Worm (Caenorhabditis elegans) whole organism, L1 larva: ENCODE results near the gene tag-164.
A peak's percentile ranks its signal among the peaks of the same experiment; 100 is the strongest.

ENCODE experiments used
- aly-2 ChIP-seq: fragments of 150-350 bp; optimal IDR thresholded peaks from 2 replicates; lab custom pipeline; 2014; ENCODE audit warnings: missing biosample characterization, missing genetic modification characterization
- ces-1 ChIP-seq: fragments of 150-350 bp; optimal IDR thresholded peaks from 2 replicates; lab custom pipeline; 2014; ENCODE audit warnings: missing biosample characterization, missing genetic modification reagents, missing genetic modification characterization
- egl-27 ChIP-seq, 2 experiments: fragments of 150-350 bp in 1 of 2; sonication (generic microtip); optimal IDR thresholded peaks; 3 replicates each; lab custom pipeline; 2017 to 2018; ENCODE audit warnings: missing biosample characterization in 2 of 2, missing genetic modification characterization in 2 of 2, missing genetic modification reagents in 2 of 2
- elt-2 ChIP-seq: sonication (generic microtip); optimal IDR thresholded peaks from 2 replicates; lab custom pipeline; 2016; ENCODE audit warnings: missing genetic modification characterization, mild to moderate bottlenecking, inconsistent platforms, missing compliant biosample characterization, missing genetic modification reagents
- lin-35 ChIP-seq, 2 experiments: fragments of 150-350 bp; optimal IDR thresholded peaks; 2 replicates each; lab custom pipeline; 2014; ENCODE audit warnings: missing biosample characterization in 2 of 2, missing genetic modification characterization in 2 of 2, missing genetic modification reagents in 2 of 2
- lin-39 ChIP-seq: fragments of 150-350 bp; optimal IDR thresholded peaks from 2 replicates; lab custom pipeline; 2014; ENCODE audit warnings: missing biosample characterization, missing genetic modification reagents, missing genetic modification characterization
- lsy-2 ChIP-seq, 2 experiments: fragments of 150-350 bp; optimal IDR thresholded peaks; 2 replicates each; lab custom pipeline; 2014; ENCODE audit warnings: missing biosample characterization in 2 of 2, missing genetic modification characterization in 2 of 2
- nhr-237 ChIP-seq: fragments of 150-350 bp; optimal IDR thresholded peaks from 2 replicates; lab custom pipeline; 2014; ENCODE audit warnings: missing biosample characterization, missing genetic modification characterization
- nhr-47 ChIP-seq: sonication (generic microtip); optimal IDR thresholded peaks from 2 replicates; lab custom pipeline; 2016; ENCODE audit warnings: mild to moderate bottlenecking, missing genetic modification characterization, moderate library complexity, missing compliant biosample characterization
- pqm-1 ChIP-seq: sonication (generic microtip); optimal IDR thresholded peaks from 3 replicates; lab custom pipeline; 2017; ENCODE audit warnings: missing biosample characterization, missing genetic modification characterization
- zag-1 ChIP-seq: fragments of 150-350 bp; optimal IDR thresholded peaks from 2 replicates; lab custom pipeline; 2014; ENCODE audit warnings: missing biosample characterization, missing genetic modification characterization

DNA sequence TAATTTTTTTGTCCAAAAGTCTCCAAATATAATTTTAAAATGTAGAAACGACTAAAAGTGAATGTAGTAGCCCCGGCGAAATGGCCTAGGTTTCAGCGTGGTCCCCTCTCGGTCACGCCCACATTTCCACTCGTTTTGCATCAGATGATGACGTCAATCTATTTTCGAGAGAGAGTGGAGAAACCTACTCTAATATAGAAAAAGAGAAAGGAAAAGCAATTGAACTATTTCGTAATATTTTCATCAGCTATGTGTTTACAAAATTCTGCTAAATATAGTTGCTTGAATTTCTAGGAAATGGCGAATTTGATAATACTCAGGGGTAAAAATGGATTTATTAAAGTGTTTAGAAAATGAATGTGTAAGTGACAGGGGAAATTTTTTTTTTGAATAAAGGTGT lies 3.5 kb upstream of the tag-164 start:
- TF ChIP-seq lin-39 (tag; lab: Kevin White, UChicago) (no peak), nhr-47 (tag; lab: Kevin White, UChicago) (peak; percentile 51), pqm-1 (tag; lab: Kevin White, UChicago) (no peak), nhr-237 (peak; percentile 22), egl-27 (tag; optimal IDR thresholded peaks at IDR 0.05; lab: Kevin White, UChicago) (no peak), aly-2 (no peak), lin-35 (GFP tag; optimal IDR thresholded peaks at IDR 0.05; lab: Kevin White, UChicago) (peak in 1 of 2 experiments; percentile 48), elt-2 (no peak), ces-1 (GFP tag; lab: Kevin White, UChicago) (no peak), zag-1 (no peak), lsy-2 (tag; optimal IDR thresholded peaks at IDR 0.05; lab: Kevin White, UChicago) (peak; percentile 51 to 71)
